Worm (Caenorhabditis elegans) whole organism, midembryonic: ENCODE measurements around the gene sre-38.

ENCODE experiments used
- T22C8.4 ChIP-seq: fragments of 200-800 bp; sonication (Bioruptor generic); IDR thresholded peaks from 2 replicates; pipeline ENCODE4 v1.3.6; 2022; ENCODE audit warnings: missing genetic modification characterization, missing compliant biosample characterization
- cog-1 ChIP-seq: sonication (generic microtip); optimal IDR thresholded peaks from 2 replicates; lab custom pipeline; 2016; ENCODE audit warnings: missing genetic modification characterization, missing compliant biosample characterization
- flt-1 ChIP-seq: fragments of 200-800 bp; sonication (Bioruptor generic); IDR thresholded peaks from 2 replicates; pipeline ENCODE4 v1.3.6; 2022; ENCODE audit warnings: missing genetic modification characterization, missing compliant biosample characterization
- klf-2 ChIP-seq: fragments of 200-800 bp; sonication (Bioruptor generic); conservative IDR thresholded peaks from 2 replicates; pipeline ENCODE4 v1.3.6; 2022; ENCODE audit warnings: missing genetic modification reagents, missing genetic modification characterization, missing compliant biosample characterization
- med-1 ChIP-seq: sonication (generic microtip); optimal IDR thresholded peaks from 2 replicates; lab custom pipeline; 2017; ENCODE audit warnings: missing genetic modification characterization, mild to moderate bottlenecking, missing compliant biosample characterization, antibody characterized with exemption, missing genetic modification reagents; ENCODE audit not compliant: insufficient read depth
- ref-1 ChIP-seq: fragments of 200-800 bp; sonication (Bioruptor generic); conservative IDR thresholded peaks from 2 replicates; pipeline ENCODE4 v1.3.6; 2022; ENCODE audit warnings: missing genetic modification reagents, missing genetic modification characterization, missing compliant biosample characterization
- tab-1 ChIP-seq: fragments of 200-800 bp; sonication (Bioruptor generic); IDR thresholded peaks from 2 replicates; pipeline ENCODE4 v1.3.6; 2022; ENCODE audit warnings: missing genetic modification characterization, missing compliant biosample characterization
- ztf-23 ChIP-seq: fragments of 200-800 bp; sonication (Bioruptor generic); IDR thresholded peaks from 2 replicates; pipeline ENCODE4 v1.3.6; 2022; ENCODE audit warnings: missing genetic modification reagents, missing genetic modification characterization, missing compliant biosample characterization
- ztf-29 ChIP-seq: fragments of 200-800 bp; sonication (Bioruptor generic); IDR thresholded peaks from 2 replicates; pipeline ENCODE4 v1.3.6; 2022; ENCODE audit warnings: missing genetic modification reagents, missing genetic modification characterization, missing compliant biosample characterization

Gene sre-38

ce11 chrII:12456633-12457032, 742 bp upstream of the sre-38 start, which contains the start of gene sre-32:
TSS of gene sre-32 (minus strand) at chrII:12456733.
- TF ChIP-seq tab-1 (GFP tag; lab: Robert Waterston, UW) (0 out of 2 replicates have a peak, but pooled peaks have one; percentile 42), ztf-23 (GFP tag; lab: Robert Waterston, UW) (no peak)

- TF ChIP-seq ztf-23 (GFP tag; lab: Robert Waterston, UW): 0 out of 2 replicates have a peak, but pooled peaks have one; percentile 44
- TF ChIP-seq med-1 (GFP tag; lab: Kevin White, UChicago): no peak
- TF ChIP-seq ztf-29 (GFP tag; lab: Robert Waterston, UW): no peak
- TF ChIP-seq klf-2 (GFP tag; lab: Robert Waterston, UW): no peak
- TF ChIP-seq ref-1 (GFP tag; lab: Robert Waterston, UW): no peak
- TF ChIP-seq T22C8.4: no peak
- TF ChIP-seq flt-1: no peak
- no peak for TF ChIP-seq tab-1 (GFP tag; lab: Robert Waterston, UW)
- TF ChIP-seq cog-1 (tag; lab: Kevin White, UChicago): peak; percentile 48
These were observed 2.0 kb downstream of the sre-38 start, which contains the start of gene tag-281 for ce11 chrII:12459422-12459821. TSS of gene tag-281 (plus strand) at chrII:12459761.

ce11 chrII:12460602-12461453, 3.5 kb downstream of the sre-38 start, which contains the start of gene tag-280:
TSS of gene tag-280 (plus strand) at chrII:12460652.
- TF ChIP-seq klf-2 (GFP tag; lab: Robert Waterston, UW) (no peak), flt-1 (no peak), tab-1 (GFP tag; lab: Robert Waterston, UW) (no peak), ztf-29 (GFP tag; lab: Robert Waterston, UW) (no peak), med-1 (GFP tag; lab: Kevin White, UChicago) (no peak), cog-1 (tag; lab: Kevin White, UChicago) (no peak), T22C8.4 (no peak), ztf-23 (GFP tag; lab: Robert Waterston, UW) (no peak), ref-1 (GFP tag; lab: Robert Waterston, UW) (no peak)

ce11 chrII:12462244-12462643, 4.9 kb downstream of the sre-38 start, which contains the start of gene F15A4.2:
TSS of gene F15A4.2 (plus strand) at chrII:12462544.
- TF ChIP-seq T22C8.4 (no peak; the same call in 1 of the 2 replicates), cog-1 (tag; lab: Kevin White, UChicago) (no peak), tab-1 (GFP tag; lab: Robert Waterston, UW) (no peak), klf-2 (GFP tag; lab: Robert Waterston, UW) (no peak), med-1 (GFP tag; lab: Kevin White, UChicago) (no peak), ztf-29 (GFP tag; lab: Robert Waterston, UW) (no peak), ref-1 (GFP tag; lab: Robert Waterston, UW) (no peak), ztf-23 (GFP tag; lab: Robert Waterston, UW) (no peak), flt-1 (no peak)

- TF ChIP-seq med-1 (GFP tag; lab: Kevin White, UChicago) (no peak), cog-1 (tag; lab: Kevin White, UChicago) (no peak), tab-1 (GFP tag; lab: Robert Waterston, UW) (no peak), flt-1 (no peak), ztf-29 (GFP tag; lab: Robert Waterston, UW) (no peak), T22C8.4 (no peak), ref-1 (GFP tag; lab: Robert Waterston, UW) (no peak), klf-2 (GFP tag; lab: Robert Waterston, UW) (no peak), ztf-23 (GFP tag; lab: Robert Waterston, UW) (no peak)
These were observed 8.2 kb downstream of the sre-38 start, which contains the start of gene sre-37 for ce11 chrII:12465557-12465956. TSS of gene sre-37 (plus strand) at chrII:12465857.

- no peak for TF ChIP-seq med-1 (GFP tag; lab: Kevin White, UChicago)
- TF ChIP-seq T22C8.4: no peak
- TF ChIP-seq cog-1 (tag; lab: Kevin White, UChicago): no peak
- no peak for TF ChIP-seq tab-1 (GFP tag; lab: Robert Waterston, UW)
- TF ChIP-seq ztf-29 (GFP tag; lab: Robert Waterston, UW): no peak
These were observed 9.7 kb downstream of the sre-38 start, which contains the start of gene srg-16 for ce11 chrII:12467047-12467446. TSS of gene srg-16 (plus strand) at chrII:12467133.

ce11 chrII:12471138-12471855, 13.9 kb downstream of the sre-38 start, which contains the start of the genes F15A4.5 and phat-8:
TSS of gene F15A4.5 (minus strand) at chrII:12471238.
TSS of gene phat-8 (plus strand) at chrII:12471805.
- TF ChIP-seq tab-1 (GFP tag; lab: Robert Waterston, UW) (no peak), med-1 (GFP tag; lab: Kevin White, UChicago) (no peak), cog-1 (tag; lab: Kevin White, UChicago) (no peak), ref-1 (GFP tag; lab: Robert Waterston, UW) (no peak), klf-2 (GFP tag; lab: Robert Waterston, UW) (no peak), ztf-23 (GFP tag; lab: Robert Waterston, UW) (no peak), T22C8.4 (no peak), ztf-29 (GFP tag; lab: Robert Waterston, UW) (no peak)

- no peak for TF ChIP-seq flt-1
- TF ChIP-seq tab-1 (GFP tag; lab: Robert Waterston, UW): no peak
- TF ChIP-seq med-1 (GFP tag; lab: Kevin White, UChicago): no peak
- no peak for TF ChIP-seq ztf-29 (GFP tag; lab: Robert Waterston, UW)
- no peak for TF ChIP-seq ref-1 (GFP tag; lab: Robert Waterston, UW)
- TF ChIP-seq cog-1 (tag; lab: Kevin White, UChicago): no peak
- no peak for TF ChIP-seq T22C8.4
- TF ChIP-seq klf-2 (GFP tag; lab: Robert Waterston, UW): no peak
- no peak for TF ChIP-seq ztf-23 (GFP tag; lab: Robert Waterston, UW)
These were observed 16.0 kb downstream of the sre-38 start, which contains the start of gene srg-17 for ce11 chrII:12473406-12473805. TSS of gene srg-17 (plus strand) at chrII:12473706.
